Worm (Caenorhabditis elegans): Measurements from ENCODE around the gene grwd-1.

DNA sequence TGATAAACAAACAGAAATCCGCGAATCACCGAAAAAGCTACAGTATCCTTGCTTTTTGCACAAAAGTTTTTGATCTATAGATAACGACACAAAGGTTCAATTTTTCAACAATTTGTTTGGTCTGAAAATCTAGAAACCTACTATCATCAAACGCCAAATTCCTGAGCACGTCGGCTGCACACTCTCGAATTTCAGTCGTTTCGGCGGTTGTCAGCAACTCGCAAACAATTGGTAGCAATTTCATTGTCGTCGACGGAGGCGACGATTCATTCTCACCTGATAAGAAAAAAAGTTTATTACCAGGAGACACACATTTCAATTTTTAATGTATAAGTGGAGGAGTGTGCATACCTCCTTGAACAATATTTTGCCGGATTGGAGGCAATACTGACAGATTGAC is 7.4 kb upstream of the grwd-1 start:
- TF ChIP-seq elt-3 (tag; optimal IDR thresholded peaks at IDR 0.05) (no peak), elt-1 (tag; optimal IDR thresholded peaks at IDR 0.05) (no peak), ztf-11 (tag; optimal IDR thresholded peaks at IDR 0.05) (no peak), zag-1 (tag; optimal IDR thresholded peaks at IDR 0.05) (no peak), pqm-1 (tag; optimal IDR thresholded peaks at IDR 0.05) (no peak), eor-1 (tag; optimal IDR thresholded peaks at IDR 0.05) (no peak), nhr-237 (tag; optimal IDR thresholded peaks at IDR 0.05) (no peak), skn-1 (tag; optimal IDR thresholded peaks at IDR 0.05) (no peak), tbx-2 (tag; optimal IDR thresholded peaks at IDR 0.05) (no peak), egl-27 (tag; optimal IDR thresholded peaks at IDR 0.05) (no peak), mdl-1 (tag; optimal IDR thresholded peaks at IDR 0.05) (no peak), snpc-4 (tag; optimal IDR thresholded peaks at IDR 0.05) (no peak), lin-39 (tag; optimal IDR thresholded peaks at IDR 0.05) (no peak)
